Worm (Caenorhabditis elegans): Measurements from ENCODE around the gene K07B1.7.

K07B1.7 gene

DNA sequence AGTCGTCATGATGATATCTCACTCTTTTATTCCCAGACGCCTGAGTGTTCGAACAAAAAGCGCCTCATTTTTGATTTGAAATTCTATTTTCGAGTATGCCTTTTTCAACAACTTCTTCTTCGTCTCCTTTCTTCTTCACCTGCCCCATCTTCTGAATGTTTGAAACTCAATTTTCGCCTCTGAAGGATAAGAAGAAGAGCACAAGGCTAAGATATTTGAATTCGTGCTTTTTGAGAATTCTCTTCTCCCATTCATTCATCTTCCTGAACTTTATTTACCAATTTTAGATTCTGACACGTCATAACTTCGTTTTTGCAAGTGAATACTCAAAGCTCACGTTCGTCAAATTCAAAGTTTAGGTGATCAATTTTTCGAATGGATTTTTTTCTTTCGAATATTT lies 29.8 kb downstream of the K07B1.7 start:
- TF ChIP-seq alr-1 (tag; optimal IDR thresholded peaks at IDR 0.05) (no peak), aly-2 (tag; optimal IDR thresholded peaks at IDR 0.05) (no peak), nhr-6 (tag; optimal IDR thresholded peaks at IDR 0.05) (no peak), F13H6.1 (tag; optimal IDR thresholded peaks at IDR 0.05) (no peak), sma-3 (GFP tag; optimal IDR thresholded peaks at IDR 0.05) (no peak), ztf-1 (GFP tag; conservative IDR thresholded peaks at IDR 0.05) (no peak), lin-13 (GFP tag; optimal IDR thresholded peaks at IDR 0.05) (no peak), peb-1 (tag; optimal IDR thresholded peaks at IDR 0.05) (no peak), ceh-16 (tag; optimal IDR thresholded peaks at IDR 0.05) (no peak), elt-3 (tag; optimal IDR thresholded peaks at IDR 0.05) (no peak), nhr-12 (tag; optimal IDR thresholded peaks at IDR 0.05) (no peak)

DNA sequence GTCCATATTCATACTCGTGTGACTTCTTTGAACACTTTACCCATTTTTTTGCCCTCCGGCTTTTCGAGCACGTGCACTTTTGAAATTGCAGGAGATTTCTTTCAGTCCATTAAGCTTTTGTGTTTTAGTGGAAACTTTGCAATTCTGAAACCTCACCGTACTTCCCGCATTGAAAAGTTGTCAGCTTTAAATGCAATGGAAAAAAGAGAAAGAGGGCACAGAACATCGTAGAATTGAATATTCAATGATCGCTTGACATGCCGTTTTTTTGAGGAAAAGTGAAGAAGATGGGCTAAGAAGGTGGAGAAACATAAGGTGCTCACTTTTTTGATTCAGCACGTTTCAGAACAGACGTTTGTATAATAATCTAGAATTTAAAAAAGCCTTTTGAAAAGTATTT lies 32.4 kb downstream of the K07B1.7 start:
- TF ChIP-seq lin-13 (GFP tag; optimal IDR thresholded peaks at IDR 0.05) (no peak), nhr-237 (tag; optimal IDR thresholded peaks at IDR 0.05) (no peak), nhr-12 (tag; optimal IDR thresholded peaks at IDR 0.05) (no peak), ZK546.5 (tag; optimal IDR thresholded peaks at IDR 0.05) (no peak), snpc-4 (tag; optimal IDR thresholded peaks at IDR 0.05) (no peak), nhr-21 (tag; optimal IDR thresholded peaks at IDR 0.05) (no peak), unc-62 (GFP tag; optimal IDR thresholded peaks at IDR 0.05) (no peak), dmd-4 (tag; optimal IDR thresholded peaks at IDR 0.05) (no peak), sma-9 (GFP tag; optimal IDR thresholded peaks at IDR 0.05) (no peak), sma-9 (tag; optimal IDR thresholded peaks at IDR 0.05) (no peak), lin-11 (tag; optimal IDR thresholded peaks at IDR 0.05) (no peak), nhr-25 (tag; optimal IDR thresholded peaks at IDR 0.05) (no peak), ceh-82 (tag; optimal IDR thresholded peaks at IDR 0.05) (no peak), R02D3.7 (tag; optimal IDR thresholded peaks at IDR 0.05) (no peak), lin-39 (tag; optimal IDR thresholded peaks at IDR 0.05) (no peak), nhr-23 (tag; optimal IDR thresholded peaks at IDR 0.05) (no peak), ama-1 (optimal IDR thresholded peaks at IDR 0.05) (no peak), nhr-129 (tag; optimal IDR thresholded peaks at IDR 0.05) (no peak), blmp-1 (tag; optimal IDR thresholded peaks at IDR 0.05; ENCODE audit: insufficient read depth) (no peak), lsy-2 (tag; optimal IDR thresholded peaks at IDR 0.05) (no peak), mdl-1 (tag; optimal IDR thresholded peaks at IDR 0.05) (no peak)

ce11 chrV:9312377-9312776 lies 34.4 kb downstream of the K07B1.7 start:
- TF ChIP-seq ztf-4 (tag; optimal IDR thresholded peaks at IDR 0.05) (no peak), sem-4 (tag; optimal IDR thresholded peaks at IDR 0.05) (no peak), lsy-2 (tag; optimal IDR thresholded peaks at IDR 0.05) (no peak), lin-13 (GFP tag; optimal IDR thresholded peaks at IDR 0.05) (no peak), nhr-21 (tag; optimal IDR thresholded peaks at IDR 0.05) (no peak), mbf-1 (tag; optimal IDR thresholded peaks at IDR 0.05) (no peak), dmd-4 (tag; optimal IDR thresholded peaks at IDR 0.05) (no peak), mdl-1 (tag; optimal IDR thresholded peaks at IDR 0.05) (no peak), mab-5 (tag; optimal IDR thresholded peaks at IDR 0.05) (no peak), sma-3 (GFP tag; optimal IDR thresholded peaks at IDR 0.05) (no peak), nhr-129 (tag; optimal IDR thresholded peaks at IDR 0.05) (no peak), gmeb-1 (tag; optimal IDR thresholded peaks at IDR 0.05) (no peak), ZK546.5 (tag; optimal IDR thresholded peaks at IDR 0.05) (no peak), fos-1 (tag; optimal IDR thresholded peaks at IDR 0.05) (no peak)

DNA sequence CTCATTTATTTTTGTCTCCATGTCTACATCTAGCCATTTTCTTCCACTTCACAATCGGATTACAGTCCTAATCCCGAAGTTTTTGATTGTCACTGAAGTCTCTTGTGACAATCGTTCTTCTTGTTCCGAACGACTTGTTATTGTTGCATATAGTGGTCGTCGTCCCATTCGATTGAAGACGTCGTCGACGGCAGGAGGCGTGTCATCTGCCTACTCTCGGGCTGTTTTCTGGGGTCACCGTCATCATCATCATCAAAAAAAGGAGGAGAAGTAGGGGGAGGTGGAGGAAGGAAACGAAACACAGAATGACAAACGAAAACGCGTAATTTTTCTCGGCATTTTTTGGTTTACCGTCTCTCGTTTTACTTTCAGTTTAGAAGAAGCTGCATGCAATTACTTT lies 41.6 kb downstream of the K07B1.7 start, which contains the start of gene F44A2.3:
Gene F44A2.3 (plus strand): TSS at position 301 of the 400 bp plus-strand sequence.
- TF ChIP-seq mbf-1 (tag; optimal IDR thresholded peaks at IDR 0.05) (no peak), F13H6.1 (tag; optimal IDR thresholded peaks at IDR 0.05) (no peak), sma-9 (GFP tag; optimal IDR thresholded peaks at IDR 0.05) (no peak), sma-9 (tag; optimal IDR thresholded peaks at IDR 0.05) (no peak), nhr-25 (tag; optimal IDR thresholded peaks at IDR 0.05) (no peak), alr-1 (tag; optimal IDR thresholded peaks at IDR 0.05) (no peak), unc-39 (tag; optimal IDR thresholded peaks at IDR 0.05) (no peak), R02D3.7 (tag; optimal IDR thresholded peaks at IDR 0.05) (no peak), nhr-10 (tag; optimal IDR thresholded peaks at IDR 0.05) (no peak), mab-5 (tag; optimal IDR thresholded peaks at IDR 0.05) (no peak), lsy-2 (tag; optimal IDR thresholded peaks at IDR 0.05) (no peak), egl-27 (tag; optimal IDR thresholded peaks at IDR 0.05) (no peak), C34F6.9 (tag; optimal IDR thresholded peaks at IDR 0.05) (no peak), elt-3 (tag; optimal IDR thresholded peaks at IDR 0.05) (no peak), lin-39 (tag; optimal IDR thresholded peaks at IDR 0.05) (no peak), mdl-1 (tag; optimal IDR thresholded peaks at IDR 0.05) (no peak), dmd-4 (tag; optimal IDR thresholded peaks at IDR 0.05) (no peak), fos-1 (tag; optimal IDR thresholded peaks at IDR 0.05) (no peak), unc-62 (GFP tag; optimal IDR thresholded peaks at IDR 0.05) (no peak), Y55F3AM.14 (GFP tag; optimal IDR thresholded peaks at IDR 0.05) (no peak)
